Worm (Caenorhabditis elegans): ENCODE data around the gene ceh-99.

- TF ChIP-seq snpc-4 (tag; optimal IDR thresholded peaks at IDR 0.05) = no peak
- TF ChIP-seq lin-13 (tag; optimal IDR thresholded peaks at IDR 0.05) = no peak
- TF ChIP-seq sptf-1 (tag; optimal IDR thresholded peaks at IDR 0.05) = no peak
- no peak for TF ChIP-seq nhr-28 (tag; optimal IDR thresholded peaks at IDR 0.05)
- no peak for TF ChIP-seq mep-1 (tag; optimal IDR thresholded peaks at IDR 0.05)
- TF ChIP-seq mab-5 (tag; optimal IDR thresholded peaks at IDR 0.05) = no peak
- no peak for TF ChIP-seq nhr-12 (tag; optimal IDR thresholded peaks at IDR 0.05)
- no peak for TF ChIP-seq unc-62 (GFP tag; optimal IDR thresholded peaks at IDR 0.05)
- TF ChIP-seq zip-8 (tag; optimal IDR thresholded peaks at IDR 0.05) = no peak
- TF ChIP-seq elt-3 (tag; optimal IDR thresholded peaks at IDR 0.05) = no peak
- no peak for TF ChIP-seq blmp-1 (tag; optimal IDR thresholded peaks at IDR 0.05)
- no peak for TF ChIP-seq lsy-2 (tag; optimal IDR thresholded peaks at IDR 0.05)
These were observed 1.8 kb upstream of the ceh-99 start for ce11 chrII:12518008-12518407.
